Fruit fly (Drosophila melanogaster): ENCODE data around the gene mtgo.

The mtgo gene

dm6 chr2L:16545772-16546171 lies 956 bp downstream of the mtgo start (continued):
- no peak for TF ChIP-seq wor (GFP tag; IDR thresholded peaks at IDR 0.05)
- peak; percentile 70 for TF ChIP-seq CG12391 (tag; optimal IDR thresholded peaks at IDR 0.05)
- TF ChIP-seq trh (GFP tag; optimal IDR thresholded peaks at IDR 0.05) = no peak
- no peak for TF ChIP-seq GATAe (GFP tag; conservative IDR thresholded peaks at IDR 0.05)
- TF ChIP-seq disco-r (GFP tag; optimal IDR thresholded peaks at IDR 0.05) = peak; percentile 33
- peak; percentile 50; the same call in 1 of the 2 replicates for TF ChIP-seq HLH3B (GFP tag; IDR thresholded peaks at IDR 0.05)
- 0 out of 2 replicates have a peak, but pooled peaks have one; percentile 45 for TF ChIP-seq rib (GFP tag; IDR thresholded peaks at IDR 0.05)
- TF ChIP-seq CG2120 (GFP tag; optimal IDR thresholded peaks at IDR 0.05) = peak; percentile 70
- peak; percentile 70 for TF ChIP-seq NfI (GFP tag; optimal IDR thresholded peaks at IDR 0.05)
- no peak for TF ChIP-seq chm (GFP tag; IDR thresholded peaks at IDR 0.05)
- TF ChIP-seq CG12299 (tag; optimal IDR thresholded peaks at IDR 0.05) = peak; percentile 61
- peak; percentile 53 for TF ChIP-seq Vsx1 (GFP tag; optimal IDR thresholded peaks at IDR 0.05)
- TF ChIP-seq lmd (GFP tag; IDR thresholded peaks at IDR 0.05) = peak; percentile 27; the same call in 1 of the 2 replicates
- no peak for TF ChIP-seq tup (GFP tag; optimal IDR thresholded peaks at IDR 0.05)
- TF ChIP-seq caup (GFP tag; optimal IDR thresholded peaks at IDR 0.05; ENCODE audit: severe bottlenecking) = peak; percentile 59
- TF ChIP-seq grau (tag; optimal IDR thresholded peaks at IDR 0.05) = peak; percentile 73
- no peak for TF ChIP-seq Kr (GFP tag; optimal IDR thresholded peaks at IDR 0.05)
- TF ChIP-seq CG1832 (GFP tag; optimal IDR thresholded peaks at IDR 0.05) = peak; percentile 33
- TF ChIP-seq CG12155 (GFP tag; optimal IDR thresholded peaks at IDR 0.05) = peak; percentile 1
- TF ChIP-seq Chrac-16 (GFP tag; optimal IDR thresholded peaks at IDR 0.05) = peak; percentile 20
- TF ChIP-seq gt (GFP tag; IDR thresholded peaks at IDR 0.05) = no peak
- no peak for TF ChIP-seq gcm2 (GFP tag; optimal IDR thresholded peaks at IDR 0.05)
- peak; percentile 8 for TF ChIP-seq slou (GFP tag; optimal IDR thresholded peaks at IDR 0.05)
- no peak for TF ChIP-seq psq (GFP tag; optimal IDR thresholded peaks at IDR 0.05)
- peak; percentile 53 for TF ChIP-seq D19A (tag; optimal IDR thresholded peaks at IDR 0.05)
- peak; percentile 44 for TF ChIP-seq CG9932 (GFP tag; IDR thresholded peaks at IDR 0.05)
- TF ChIP-seq gem (tag; optimal IDR thresholded peaks at IDR 0.05) = peak; percentile 80
- TF ChIP-seq lilli (GFP tag; optimal IDR thresholded peaks at IDR 0.05) = peak; percentile 68
- peak; percentile 83 for TF ChIP-seq CG11504 (tag; optimal IDR thresholded peaks at IDR 0.05)
- TF ChIP-seq eve (GFP tag; optimal IDR thresholded peaks at IDR 0.05) = peak in 1 of 2 experiments; percentile 82
- peak; percentile 12 for TF ChIP-seq vfl (GFP tag; optimal IDR thresholded peaks at IDR 0.05)
- peak; percentile 13 for TF ChIP-seq CG7987 (GFP tag; optimal IDR thresholded peaks at IDR 0.05)
- peak; percentile 34 for TF ChIP-seq CG13624 (GFP tag; optimal IDR thresholded peaks at IDR 0.05)
- peak; percentile 56 for TF ChIP-seq CG5180 (GFP tag; optimal IDR thresholded peaks at IDR 0.05)
- peak; percentile 79 for TF ChIP-seq dmrt99B (tag; optimal IDR thresholded peaks at IDR 0.05)
- TF ChIP-seq BEAF-32 (GFP tag; optimal IDR thresholded peaks at IDR 0.05) = no peak
- peak; percentile 78 for TF ChIP-seq Sox102F (GFP tag; optimal IDR thresholded peaks at IDR 0.05)
- 0 out of 2 replicates have a peak, but pooled peaks have one; percentile 4 for TF ChIP-seq dimm (GFP tag; IDR thresholded peaks at IDR 0.05)
- TF ChIP-seq Sox100B (GFP tag; optimal IDR thresholded peaks at IDR 0.05) = peak; percentile 57

- TF ChIP-seq tap (tag; optimal IDR thresholded peaks at IDR 0.05) = peak; percentile 25
- TF ChIP-seq bcd (GFP tag; optimal IDR thresholded peaks at IDR 0.05) = peak; percentile 36
- no peak for TF ChIP-seq btn (GFP tag; optimal IDR thresholded peaks at IDR 0.05)
- no peak for TF ChIP-seq CG12104 (GFP tag; optimal IDR thresholded peaks at IDR 0.05)
- peak; percentile 61 for TF ChIP-seq CG17385 (GFP tag; optimal IDR thresholded peaks at IDR 0.05)
- TF ChIP-seq scrt (GFP tag; optimal IDR thresholded peaks at IDR 0.05) = peak; percentile 81
- no peak for TF ChIP-seq Atf3 (GFP tag; optimal IDR thresholded peaks at IDR 0.05)
- no peak for TF ChIP-seq CG8944 (GFP tag; optimal IDR thresholded peaks at IDR 0.05)
- TF ChIP-seq al (GFP tag; IDR thresholded peaks at IDR 0.05) = 0 out of 2 replicates have a peak, but pooled peaks have one; percentile 20
- peak; percentile 65 for TF ChIP-seq CG6689 (GFP tag; IDR thresholded peaks at IDR 0.05)
- TF ChIP-seq CG7357 (GFP tag; IDR thresholded peaks at IDR 0.05) = 0 out of 3 replicates have a peak, but pooled peaks have one; percentile 36
- peak; percentile 74 for TF ChIP-seq Dek (tag; optimal IDR thresholded peaks at IDR 0.05)
Observed at dm6 chr2L:16547652-16548417, 3.0 kb downstream of the mtgo start.

All from whole organism, embryonic.